Worm (Caenorhabditis elegans) whole organism, early embryonic: ENCODE measurements around the gene C17G10.13.
A peak's percentile ranks its signal among the peaks of the same experiment; 100 is the strongest.
"Not testable (repeated sequence)": the region's sequence is repeated elsewhere in the genome, so short reads cannot be mapped to it uniquely, and the experiment has no call there.

Experiments
- B0310.2 ChIP-seq: sonication (generic microtip); optimal IDR thresholded peaks from 2 replicates; lab custom pipeline; 2016; ENCODE audit warnings: mild to moderate bottlenecking, missing genetic modification characterization, missing compliant biosample characterization
- F13C5.2 ChIP-seq: sonication (generic microtip); optimal IDR thresholded peaks from 2 replicates; lab custom pipeline; 2017; ENCODE audit warnings: mild to moderate bottlenecking, missing genetic modification characterization, inconsistent platforms, missing compliant biosample characterization
- aly-1 ChIP-seq: sonication (generic microtip); optimal IDR thresholded peaks from 2 replicates; lab custom pipeline; 2016; ENCODE audit warnings: missing genetic modification characterization, missing compliant biosample characterization
- ama-1 ChIP-seq: fragments of 150-350 bp; optimal IDR thresholded peaks from 2 replicates; lab custom pipeline; 2014
- ceh-13 ChIP-seq: fragments of 200-800 bp; sonication (Bioruptor generic); optimal IDR thresholded peaks from 2 replicates; lab custom pipeline; 2018; ENCODE audit warnings: mild to moderate bottlenecking, missing genetic modification characterization, missing compliant biosample characterization
- ceh-36 ChIP-seq: sonication (generic microtip); optimal IDR thresholded peaks from 2 replicates; lab custom pipeline; 2016; ENCODE audit warnings: missing genetic modification characterization, inconsistent platforms, missing compliant biosample characterization
- ets-7 ChIP-seq: sonication (generic microtip); optimal IDR thresholded peaks from 2 replicates; lab custom pipeline; 2016; ENCODE audit warnings: missing genotype, missing genetic modification characterization, missing compliant biosample characterization
- flt-1 ChIP-seq: fragments of 200-800 bp; sonication (Bioruptor generic); IDR thresholded peaks from 2 replicates; pipeline ENCODE4 v1.3.6; 2022; ENCODE audit warnings: missing genetic modification characterization, missing compliant biosample characterization
- hmbx-1 ChIP-seq: sonication (generic microtip); optimal IDR thresholded peaks from 2 replicates; lab custom pipeline; 2016; ENCODE audit warnings: mild to moderate bottlenecking, missing genetic modification characterization, missing compliant biosample characterization
- hmg-4 ChIP-seq: fragments of 200-800 bp; sonication (Bioruptor generic); optimal IDR thresholded peaks from 2 replicates; lab custom pipeline; 2018; ENCODE audit warnings: mild to moderate bottlenecking, missing genetic modification characterization, missing compliant biosample characterization
- hnd-1 ChIP-seq: sonication (generic microtip); optimal IDR thresholded peaks from 2 replicates; lab custom pipeline; 2016; ENCODE audit warnings: missing genetic modification characterization, missing compliant biosample characterization
- pes-1 ChIP-seq: fragments of 200-800 bp; sonication (Bioruptor generic); IDR thresholded peaks from 2 replicates; pipeline ENCODE4 v1.3.6; 2022; ENCODE audit warnings: missing genetic modification reagents, missing genetic modification characterization, missing compliant biosample characterization
- scrt-1 ChIP-seq: fragments of 200-800 bp; sonication (Bioruptor generic); IDR thresholded peaks from 2 replicates; pipeline ENCODE4 v1.3.6; 2022; ENCODE audit warnings: missing genetic modification characterization, missing compliant biosample characterization
- sea-1 ChIP-seq: fragments of 200-800 bp; sonication (Bioruptor generic); conservative IDR thresholded peaks from 2 replicates; pipeline ENCODE4 v1.3.6; 2022; ENCODE audit warnings: missing genetic modification characterization, missing compliant biosample characterization
- tbx-11 ChIP-seq: fragments of 200-800 bp; sonication (Bioruptor generic); IDR thresholded peaks from 2 replicates; pipeline ENCODE4 v1.3.6; 2022; ENCODE audit warnings: missing genetic modification characterization, missing compliant biosample characterization
- tbx-37 ChIP-seq: fragments of 200-800 bp; sonication (Bioruptor generic); conservative IDR thresholded peaks from 2 replicates; pipeline ENCODE4 v1.3.6; 2022; ENCODE audit warnings: missing genetic modification reagents, missing genetic modification characterization, missing compliant biosample characterization
- tra-4 ChIP-seq: sonication (generic microtip); optimal IDR thresholded peaks from 2 replicates; lab custom pipeline; 2017; ENCODE audit warnings: missing genetic modification characterization, missing compliant biosample characterization

The C17G10.13 gene

DNA sequence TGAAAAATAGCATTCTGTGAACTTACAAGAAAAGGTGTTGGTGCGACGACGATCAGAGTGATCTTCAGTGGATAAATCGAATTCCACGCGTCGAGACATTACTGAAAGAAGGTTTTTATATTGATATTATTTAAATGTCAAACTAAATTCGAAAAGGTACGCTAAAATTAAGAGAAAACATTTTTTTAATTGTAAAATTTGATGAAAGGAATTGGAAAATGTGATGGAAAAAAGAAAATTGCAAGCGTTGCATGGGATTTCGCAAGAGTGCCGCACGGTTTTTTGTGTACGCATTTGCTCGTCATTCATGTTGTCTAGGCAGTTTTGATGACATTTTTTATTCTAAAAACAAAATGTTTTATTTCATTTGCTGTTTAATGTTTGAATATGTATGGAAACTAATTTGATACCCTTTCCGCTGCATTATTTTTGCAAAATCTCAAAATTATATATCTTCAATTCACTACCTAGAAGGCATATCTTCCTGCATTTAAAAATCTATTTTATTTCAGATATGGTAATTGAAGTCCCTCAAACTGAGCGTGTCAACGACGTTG, 32.9 kb upstream of the C17G10.13 start, which contains the start of the genes eif-3.L and npl-4.2:
TSS of gene eif-3.L (minus strand) at position 101 of the 557 bp plus-strand sequence.
TSS of gene npl-4.2 (plus strand) at position 507 of the 557 bp plus-strand sequence.
- not testable (repeated sequence) for TF ChIP-seq ets-7 (tag; lab: Kevin White, UChicago); tbx-11; aly-1 (tag; lab: Kevin White, UChicago)

DNA sequence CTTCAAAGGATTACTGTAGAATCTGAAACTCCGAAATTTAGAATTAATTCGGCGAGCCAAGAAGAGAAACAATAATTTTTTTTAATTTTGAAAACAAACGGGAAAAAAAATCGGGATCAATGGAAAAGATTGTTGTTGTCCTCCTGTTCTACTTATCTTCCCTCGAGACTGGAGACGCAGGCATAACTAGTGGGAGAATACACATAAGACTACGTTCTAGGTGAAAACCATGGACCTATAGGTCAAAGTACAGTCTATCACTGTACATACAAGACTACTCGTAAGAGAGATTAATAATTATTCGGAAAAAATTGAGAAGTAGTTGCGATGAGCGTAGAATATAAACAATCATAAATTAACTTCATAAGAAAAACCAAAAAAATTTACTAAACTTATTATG, 29.7 kb upstream of the C17G10.13 start, which contains the start of gene dhs-6:
TSS of gene dhs-6 (minus strand) at position 22 of the 400 bp plus-strand sequence.
- TF ChIP-seq sea-1 (GFP tag; lab: Robert Waterston, UW) (no peak), hmbx-1 (tag; lab: Kevin White, UChicago) (no peak), B0310.2 (tag; lab: Kevin White, UChicago) (no peak), pes-1 (GFP tag; lab: Robert Waterston, UW) (no peak), hmg-4 (GFP tag; lab: Kevin White, UChicago) (no peak), ets-7 (tag; lab: Kevin White, UChicago) (no peak), hnd-1 (tag; lab: Kevin White, UChicago) (no peak), flt-1 (no peak), tbx-11 (no peak), ceh-36 (no peak), tra-4 (tag; lab: Kevin White, UChicago) (no peak), aly-1 (tag; lab: Kevin White, UChicago) (no peak), scrt-1 (GFP tag; lab: Robert Waterston, UW) (no peak), ama-1 (lab: Kevin White, UChicago) (no peak), F13C5.2 (tag; lab: Kevin White, UChicago) (no peak), ceh-13 (no peak), tbx-37 (GFP tag; lab: Robert Waterston, UW) (no peak)

DNA sequence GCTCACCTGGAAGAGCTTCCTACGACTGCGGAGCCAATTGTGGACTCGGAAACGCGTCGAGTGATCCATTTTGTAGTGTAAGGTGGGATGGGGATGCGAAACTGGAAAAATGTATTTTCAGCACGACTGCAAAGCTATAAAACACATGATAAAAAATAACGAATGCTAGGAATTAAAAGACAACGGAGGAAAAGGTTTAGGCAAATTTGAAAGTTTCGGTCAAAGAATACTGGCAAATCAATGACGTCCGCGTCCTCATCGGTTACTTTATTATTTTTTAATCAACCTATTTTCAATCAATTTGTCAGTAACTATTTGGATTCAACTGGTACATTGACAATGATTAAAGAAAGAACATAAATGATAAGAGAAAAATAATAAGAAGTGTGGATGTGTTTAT, 18.2 kb upstream of the C17G10.13 start, which contains the start of gene C17G10.7:
TSS of gene C17G10.7 (minus strand) at position 101 of the 400 bp plus-strand sequence.
- no peak for TF ChIP-seq F13C5.2 (tag; lab: Kevin White, UChicago)

DNA sequence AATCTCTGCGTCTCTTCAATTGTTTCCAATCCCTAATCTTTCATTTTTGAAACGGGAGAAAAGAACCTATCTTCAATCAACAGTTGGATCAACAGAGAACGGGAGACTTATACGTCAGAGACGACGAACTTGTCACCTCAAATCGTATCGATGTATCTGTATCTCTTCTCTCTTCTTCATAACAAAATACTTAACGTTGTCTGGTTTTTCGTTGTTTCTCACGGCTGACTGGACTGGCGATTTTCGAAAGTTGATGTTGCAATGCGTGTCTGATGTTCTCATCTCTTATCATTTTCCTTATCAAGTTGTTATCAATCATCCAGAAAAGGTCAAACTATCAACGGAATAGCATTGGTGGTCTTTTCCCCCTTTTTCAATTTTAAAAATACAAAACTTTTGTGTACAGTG, 16.0 kb upstream of the C17G10.13 start:
- no peak for TF ChIP-seq pes-1 (GFP tag; lab: Robert Waterston, UW)

DNA sequence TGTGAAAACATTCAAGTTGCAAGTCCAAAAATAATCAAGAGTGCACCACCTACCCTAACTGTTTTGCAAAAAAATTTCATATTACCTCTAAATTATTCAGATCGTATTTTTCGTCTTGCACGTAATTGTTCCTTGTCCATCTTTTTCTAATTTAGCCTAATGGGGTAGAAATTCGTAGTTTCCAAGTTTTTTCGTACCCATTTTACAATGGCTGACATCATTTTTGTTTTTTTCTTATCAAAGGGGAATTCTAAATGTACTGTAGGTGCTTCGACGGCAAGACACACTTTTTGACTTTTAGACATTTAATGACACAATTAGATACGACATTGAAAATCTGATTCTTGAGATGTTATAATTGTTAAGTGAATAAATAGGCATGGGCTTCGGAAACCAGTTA, 14.9 kb upstream of the C17G10.13 start:
- TF ChIP-seq ceh-13 (no peak), tbx-37 (GFP tag; lab: Robert Waterston, UW) (no peak), scrt-1 (GFP tag; lab: Robert Waterston, UW) (no peak), hmg-4 (GFP tag; lab: Kevin White, UChicago) (no peak), flt-1 (no peak), tbx-11 (no peak), B0310.2 (tag; lab: Kevin White, UChicago) (no peak), ceh-36 (no peak), hnd-1 (tag; lab: Kevin White, UChicago) (no peak), ets-7 (tag; lab: Kevin White, UChicago) (no peak), F13C5.2 (tag; lab: Kevin White, UChicago) (no peak), tra-4 (tag; lab: Kevin White, UChicago) (no peak), sea-1 (GFP tag; lab: Robert Waterston, UW) (no peak)

DNA sequence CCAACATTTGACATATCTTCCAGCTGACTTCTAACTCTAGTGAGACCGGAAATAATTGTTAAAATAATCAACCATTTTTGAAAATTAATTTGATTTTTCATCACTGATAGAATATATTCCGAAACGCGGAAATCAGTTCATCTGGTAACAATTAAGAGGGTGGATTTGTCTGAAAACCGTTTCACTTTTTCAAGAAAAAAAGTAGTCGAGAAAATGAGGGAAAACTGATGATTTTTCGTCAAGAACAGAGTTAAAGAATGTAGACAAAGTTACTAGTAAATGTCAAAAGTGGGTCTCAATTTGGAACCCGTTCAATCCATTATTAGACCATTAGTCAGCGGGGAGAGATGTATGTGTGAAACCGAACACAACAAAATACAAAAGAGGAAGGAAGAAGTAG, 13.6 kb upstream of the C17G10.13 start, which contains the start of gene C17G10.6:
TSS of gene C17G10.6 (minus strand) at position 101 of the 400 bp plus-strand sequence.
- TF ChIP-seq hmg-4 (GFP tag; lab: Kevin White, UChicago): no peak
- TF ChIP-seq ets-7 (tag; lab: Kevin White, UChicago): no peak
- no peak for TF ChIP-seq ama-1 (lab: Kevin White, UChicago)
- TF ChIP-seq hnd-1 (tag; lab: Kevin White, UChicago): no peak

DNA sequence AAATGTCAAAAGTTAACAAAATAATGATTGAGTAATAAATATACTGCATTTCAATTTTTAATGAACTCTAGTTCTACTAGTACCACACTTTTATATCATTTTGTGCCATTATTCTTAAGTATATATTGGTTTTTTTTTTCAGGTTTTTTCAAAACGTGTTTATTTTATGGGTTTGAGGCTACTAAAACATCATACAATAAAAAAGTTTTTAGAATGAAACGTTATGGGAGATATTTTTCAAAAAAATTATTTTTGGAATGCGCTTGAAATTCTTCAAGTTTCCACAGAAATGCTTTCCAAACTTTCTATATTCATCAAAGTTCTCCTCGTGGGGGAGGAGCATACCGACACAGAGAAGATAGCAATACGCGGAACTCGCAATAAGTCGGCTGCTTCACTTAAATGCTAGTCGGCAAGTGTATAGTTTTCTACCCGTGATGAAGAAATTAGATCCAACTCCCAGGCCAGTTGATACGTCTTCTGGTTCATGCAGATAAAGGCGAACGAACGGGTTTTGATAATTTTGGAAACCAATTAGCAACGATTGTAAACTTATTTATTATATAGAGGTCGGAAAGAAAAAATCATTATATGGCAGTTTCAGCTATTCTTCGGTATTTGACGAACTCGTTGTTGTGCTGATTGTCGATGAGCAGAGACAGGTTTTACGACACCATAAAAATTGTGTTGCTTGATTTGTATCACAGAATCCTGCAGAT, 9.9 kb upstream of the C17G10.13 start, which contains the start of gene C17G10.10:
TSS of gene C17G10.10 (minus strand) at position 51 of the 719 bp plus-strand sequence.
- TF ChIP-seq tra-4 (tag; lab: Kevin White, UChicago) (no peak), ets-7 (tag; lab: Kevin White, UChicago) (no peak), sea-1 (GFP tag; lab: Robert Waterston, UW) (0 out of 2 replicates have a peak, but pooled peaks have one; percentile 38), hmbx-1 (tag; lab: Kevin White, UChicago) (no peak)

DNA sequence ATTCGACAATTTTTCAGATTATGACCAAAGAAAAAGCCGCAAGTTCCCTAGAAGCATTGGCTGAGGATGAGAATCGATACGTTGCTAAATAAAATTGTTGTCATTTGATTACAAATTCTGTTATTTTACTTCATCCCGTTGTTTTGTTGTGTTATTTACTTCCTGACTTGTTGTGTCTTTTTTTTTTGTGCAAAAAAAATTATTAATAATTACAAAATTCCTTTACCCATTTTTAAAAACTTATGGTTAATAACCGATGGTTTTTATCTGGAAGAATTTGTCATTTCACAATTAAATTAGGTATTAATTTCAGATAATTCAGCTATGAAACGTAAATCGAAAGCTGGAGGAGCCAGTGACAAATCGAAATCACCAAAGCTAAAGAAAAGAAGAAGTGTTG, 6.7 kb upstream of the C17G10.13 start, which contains the start of gene C17G10.1:
TSS of gene C17G10.1 (plus strand) at position 301 of the 400 bp plus-strand sequence.
- TF ChIP-seq ama-1 (lab: Kevin White, UChicago) (no peak), sea-1 (GFP tag; lab: Robert Waterston, UW) (no peak), aly-1 (tag; lab: Kevin White, UChicago) (no peak), ets-7 (tag; lab: Kevin White, UChicago) (no peak), hmbx-1 (tag; lab: Kevin White, UChicago) (no peak), hnd-1 (tag; lab: Kevin White, UChicago) (no peak), flt-1 (no peak), scrt-1 (GFP tag; lab: Robert Waterston, UW) (no peak), ceh-13 (no peak), tbx-37 (GFP tag; lab: Robert Waterston, UW) (no peak), tbx-11 (no peak), hmg-4 (GFP tag; lab: Kevin White, UChicago) (no peak), pes-1 (GFP tag; lab: Robert Waterston, UW) (no peak), tra-4 (tag; lab: Kevin White, UChicago) (no peak), ceh-36 (no peak), B0310.2 (tag; lab: Kevin White, UChicago) (no peak), F13C5.2 (tag; lab: Kevin White, UChicago) (no peak)
